Fruit fly (Drosophila melanogaster) whole organism, pupa: ENCODE measurements around the gene smp-30.

ENCODE experiments used
- CG9948 ChIP-seq: fragments of 200-800 bp; sonication (Bioruptor generic); optimal IDR thresholded peaks from 2 replicates; lab custom pipeline; 2018; ENCODE audit warnings: missing biosample characterization, mild to moderate bottlenecking, missing genetic modification characterization, moderate library complexity
- EcR ChIP-seq: fragments of 200-800 bp; sonication (Bioruptor generic); optimal IDR thresholded peaks from 3 replicates; lab custom pipeline; 2019; ENCODE audit warnings: missing biosample characterization, missing genetic modification characterization, mild to moderate bottlenecking, moderate library complexity, missing genetic modification reagents
- Ets98B ChIP-seq: fragments of 200-800 bp; sonication (Bioruptor generic); IDR thresholded peaks from 2 replicates; pipeline ENCODE4 v1.3.6; 2022; ENCODE audit warnings: missing biosample characterization, missing genetic modification characterization
- Pif1A ChIP-seq: fragments of 200-800 bp; sonication (Bioruptor generic); optimal IDR thresholded peaks from 3 replicates; lab custom pipeline; 2016; ENCODE audit warnings: missing biosample characterization, missing genetic modification characterization
- Pif1B ChIP-seq: fragments of 200-800 bp; sonication (Bioruptor generic); optimal IDR thresholded peaks from 3 replicates; lab custom pipeline; 2016; ENCODE audit warnings: missing biosample characterization, missing genetic modification characterization
- Snoo ChIP-seq: fragments of 200-800 bp; sonication (Bioruptor generic); optimal IDR thresholded peaks from 3 replicates; lab custom pipeline; 2017; ENCODE audit warnings: missing biosample characterization, mild to moderate bottlenecking, missing genetic modification characterization, inconsistent platforms
- fd96Ca ChIP-seq: fragments of 200-800 bp; sonication (Bioruptor generic); IDR thresholded peaks from 3 replicates; pipeline ENCODE4 v1.3.6; 2022; ENCODE audit warnings: missing biosample characterization, missing genetic modification characterization

dm6 chr3R:14780747-14781146 lies 29.7 kb upstream of the smp-30 start:
- no peak for TF ChIP-seq Pif1B (GFP tag; lab: Kevin White, UChicago)
- no peak for TF ChIP-seq Pif1A (GFP tag; lab: Kevin White, UChicago)
- TF ChIP-seq fd96Ca = no peak
- TF ChIP-seq EcR (GFP tag; lab: Kevin White, UChicago) = no peak
- TF ChIP-seq Snoo (tag; lab: Kevin White, UChicago) = no peak
- TF ChIP-seq CG9948 (tag; lab: Kevin White, UChicago) = no peak
- no peak for TF ChIP-seq Ets98B (GFP tag; lab: Robert Waterston, UW)
